Worm (Caenorhabditis elegans) whole organism, L4 larva: Measurements from ENCODE around the gene F59B2.14.

Experiments
- F26F4.8 ChIP-seq: fragments of 200-800 bp; sonication (Bioruptor generic); conservative IDR thresholded peaks from 2 replicates; pipeline ENCODE4 v1.3.6; 2022; ENCODE audit warnings: missing genetic modification characterization, missing compliant biosample characterization
- fos-1 ChIP-seq: fragments of 150-350 bp; optimal IDR thresholded peaks from 2 replicates; lab custom pipeline; 2014; ENCODE audit warnings: missing biosample characterization, missing genetic modification characterization
- jun-1 ChIP-seq: fragments of 150-350 bp; optimal IDR thresholded peaks from 2 replicates; lab custom pipeline; 2014; ENCODE audit warnings: missing biosample characterization, missing genetic modification reagents, missing genetic modification characterization
- lin-13 ChIP-seq: fragments of 150-350 bp; optimal IDR thresholded peaks from 2 replicates; lab custom pipeline; 2014; ENCODE audit warnings: missing biosample characterization, missing genetic modification reagents, missing genetic modification characterization
- lin-39 ChIP-seq: fragments of 150-350 bp; optimal IDR thresholded peaks from 2 replicates; lab custom pipeline; 2014; ENCODE audit warnings: missing biosample characterization, missing genetic modification reagents, missing genetic modification characterization
- lsy-2 ChIP-seq, 2 experiments: fragments of 150-350 bp in 1 of 2; sonication (generic microtip) in 1 of 2; optimal IDR thresholded peaks; 2 replicates each; lab custom pipeline; 2014 to 2017; ENCODE audit warnings: missing biosample characterization in 2 of 2, missing genetic modification characterization in 2 of 2
- mdl-1 ChIP-seq, 2 experiments: fragments of 150-350 bp in 1 of 2; sonication (generic microtip) in 1 of 2; optimal IDR thresholded peaks; 2 replicates each; lab custom pipeline; 2014 to 2017; ENCODE audit warnings: missing biosample characterization in 2 of 2, missing genetic modification characterization in 2 of 2
- pha-4 ChIP-seq, 2 experiments: fragments of 150-350 bp in 1 of 2; fragments of 200-800 bp in 1 of 2; sonication (Bioruptor generic) in 1 of 2; IDR thresholded peaks in 1 of 2; optimal IDR thresholded peaks in 1 of 2; 2 replicates each; pipeline versions ENCODE4 v1.3.6 to Lab custom; 2014 to 2022; ENCODE audit warnings: missing genetic modification characterization in 2 of 2, missing genetic modification reagents in 2 of 2, missing biosample characterization in 1 of 2, missing compliant biosample characterization in 1 of 2
- pqm-1 ChIP-seq: sonication (generic microtip); optimal IDR thresholded peaks from 2 replicates; lab custom pipeline; 2017; ENCODE audit warnings: missing biosample characterization, missing genetic modification characterization
- sdz-12 ChIP-seq: fragments of 200-800 bp; sonication (Bioruptor generic); optimal IDR thresholded peaks from 2 replicates; lab custom pipeline; 2018; ENCODE audit warnings: mild to moderate bottlenecking, missing genetic modification characterization, missing compliant biosample characterization
- snpc-4 ChIP-seq: fragments of 150-350 bp; optimal IDR thresholded peaks from 2 replicates; lab custom pipeline; 2014; ENCODE audit warnings: missing biosample characterization, missing genetic modification characterization
- spr-3 ChIP-seq: fragments of 200-800 bp; sonication (Bioruptor generic); optimal IDR thresholded peaks from 2 replicates; lab custom pipeline; 2018; ENCODE audit warnings: mild to moderate bottlenecking, missing genetic modification characterization, missing compliant biosample characterization
- zip-11 ChIP-seq: fragments of 200-800 bp; sonication (Bioruptor generic); IDR thresholded peaks from 2 replicates; pipeline ENCODE4 v1.3.6; 2022; ENCODE audit warnings: missing genetic modification characterization, missing compliant biosample characterization

- TF ChIP-seq pqm-1 = no peak
- TF ChIP-seq F26F4.8 (GFP tag; lab: Robert Waterston, UW) = no peak
- TF ChIP-seq fos-1 (tag; lab: Kevin White, UChicago) = no peak
- TF ChIP-seq pha-4 (GFP tag; IDR thresholded peaks at IDR 0.05; lab: Robert Waterston, UW) = peak; percentile 33; the same call in 1 of the 2 replicates
- TF ChIP-seq pha-4 (tag; optimal IDR thresholded peaks at IDR 0.05; lab: Kevin White, UChicago) = no peak
- TF ChIP-seq spr-3 (GFP tag; lab: Kevin White, UChicago) = no peak
- TF ChIP-seq mdl-1 (tag; optimal IDR thresholded peaks at IDR 0.05; lab: Kevin White, UChicago) = no peak
- no peak for TF ChIP-seq zip-11
- no peak for TF ChIP-seq snpc-4 (tag; lab: Kevin White, UChicago)
- peak in 1 of 2 experiments; percentile 7 for TF ChIP-seq lsy-2 (tag; optimal IDR thresholded peaks at IDR 0.05; lab: Kevin White, UChicago)
- TF ChIP-seq sdz-12 (GFP tag; lab: Kevin White, UChicago) = no peak
- no peak for TF ChIP-seq lin-39 (tag; lab: Kevin White, UChicago)
- no peak for TF ChIP-seq jun-1 (tag; lab: Kevin White, UChicago)
- no peak for TF ChIP-seq lin-13 (GFP tag; lab: Kevin White, UChicago)
Observed at ce11 chrIII:8974835-8975234, 47.6 kb downstream of the F59B2.14 start.
